Worm (Caenorhabditis elegans) whole organism, L4 larva: Measurements from ENCODE around the gene pat-12.

Source experiments
- F26F4.8 ChIP-seq: fragments of 200-800 bp; sonication (Bioruptor generic); conservative IDR thresholded peaks from 2 replicates; pipeline ENCODE4 v1.3.6; 2022; ENCODE audit warnings: missing genetic modification characterization, missing compliant biosample characterization
- F37D6.2 ChIP-seq: sonication (generic microtip); optimal IDR thresholded peaks from 2 replicates; lab custom pipeline; 2016; ENCODE audit warnings: mild to moderate bottlenecking, missing genetic modification characterization, missing compliant biosample characterization
- R02D3.7 ChIP-seq: fragments of 150-350 bp; sonication (generic microtip); optimal IDR thresholded peaks from 3 replicates; lab custom pipeline; 2014; ENCODE audit warnings: missing biosample characterization, missing genetic modification characterization
- T26A8.4 ChIP-seq: fragments of 200-800 bp; sonication (Bioruptor generic); IDR thresholded peaks from 2 replicates; pipeline ENCODE4 v1.3.6; 2022; ENCODE audit warnings: missing genetic modification characterization, missing compliant biosample characterization
- ZK546.5 ChIP-seq, 2 experiments: sonication (generic microtip); optimal IDR thresholded peaks; 2 replicates each; lab custom pipeline; 2017; ENCODE audit warnings: missing biosample characterization in 2 of 2, missing genetic modification characterization in 2 of 2
- arid-1 ChIP-seq: fragments of 200-800 bp; sonication (Bioruptor generic); conservative IDR thresholded peaks from 2 replicates; pipeline ENCODE4 v1.3.6; 2022; ENCODE audit warnings: missing genetic modification reagents, missing genetic modification characterization, missing compliant biosample characterization
- cey-2 ChIP-seq: sonication (generic microtip); optimal IDR thresholded peaks from 3 replicates; lab custom pipeline; 2017; ENCODE audit warnings: missing genetic modification characterization, mild to moderate bottlenecking, missing compliant biosample characterization, antibody characterized with exemption, borderline replicate concordance; ENCODE audit not compliant: insufficient read depth
- ctbp-1 ChIP-seq: fragments of 200-800 bp; sonication (Bioruptor generic); IDR thresholded peaks from 2 replicates; pipeline ENCODE4 v1.3.6; 2022; ENCODE audit warnings: missing genetic modification reagents, missing genetic modification characterization, missing compliant biosample characterization
- daf-8 ChIP-seq: fragments of 200-800 bp; sonication (Bioruptor generic); IDR thresholded peaks from 2 replicates; pipeline ENCODE4 v1.3.6; 2022; ENCODE audit warnings: missing genetic modification characterization, missing compliant biosample characterization
- dmd-6 ChIP-seq: fragments of 200-800 bp; sonication (Bioruptor generic); IDR thresholded peaks from 2 replicates; pipeline ENCODE4 v1.3.6; 2022; ENCODE audit warnings: missing genetic modification reagents, missing genetic modification characterization, missing compliant biosample characterization
- dmd-9 ChIP-seq: fragments of 200-800 bp; sonication (Bioruptor generic); IDR thresholded peaks from 2 replicates; pipeline ENCODE4 v1.3.6; 2022; ENCODE audit warnings: missing genetic modification reagents, missing genetic modification characterization, missing compliant biosample characterization
- fkh-10 ChIP-seq: fragments of 150-350 bp; optimal IDR thresholded peaks from 2 replicates; lab custom pipeline; 2014; ENCODE audit warnings: missing biosample characterization, missing genetic modification reagents, missing genetic modification characterization
- hlh-11 ChIP-seq: fragments of 200-800 bp; sonication (Bioruptor generic); optimal IDR thresholded peaks from 2 replicates; lab custom pipeline; 2018; ENCODE audit warnings: mild to moderate bottlenecking, missing genetic modification characterization, missing compliant biosample characterization
- hlh-30 ChIP-seq: sonication (generic microtip); optimal IDR thresholded peaks from 2 replicates; lab custom pipeline; 2017; ENCODE audit warnings: antibody characterized with exemption, mild to moderate bottlenecking, missing genetic modification characterization, missing compliant biosample characterization; ENCODE audit not compliant: insufficient read depth
- lin-1 ChIP-seq: fragments of 200-800 bp; sonication (Bioruptor generic); IDR thresholded peaks from 2 replicates; pipeline ENCODE4 v1.3.6; 2022; ENCODE audit warnings: missing genetic modification reagents, missing genetic modification characterization, missing compliant biosample characterization
- lin-29 ChIP-seq: fragments of 200-800 bp; sonication (Bioruptor generic); IDR thresholded peaks from 2 replicates; pipeline ENCODE4 v1.3.6; 2022; ENCODE audit warnings: missing genetic modification reagents, missing genetic modification characterization, missing compliant biosample characterization
- lir-3 ChIP-seq: sonication (generic microtip); optimal IDR thresholded peaks from 2 replicates; lab custom pipeline; 2016; ENCODE audit warnings: mild to moderate bottlenecking, missing genetic modification characterization, missing compliant biosample characterization
- lsy-2 ChIP-seq, 2 experiments: fragments of 150-350 bp in 1 of 2; sonication (generic microtip) in 1 of 2; optimal IDR thresholded peaks; 2 replicates each; lab custom pipeline; 2014 to 2017; ENCODE audit warnings: missing biosample characterization in 2 of 2, missing genetic modification characterization in 2 of 2
- mdt-29 ChIP-seq: fragments of 200-800 bp; sonication (Bioruptor generic); IDR thresholded peaks from 2 replicates; pipeline ENCODE4 v1.3.6; 2022; ENCODE audit warnings: missing genetic modification reagents, missing genetic modification characterization, missing compliant biosample characterization
- nhr-48 ChIP-seq: sonication (generic microtip); optimal IDR thresholded peaks from 2 replicates; lab custom pipeline; 2016; ENCODE audit warnings: mild to moderate bottlenecking, missing genetic modification characterization, missing compliant biosample characterization
- nhr-6 ChIP-seq: fragments of 150-350 bp; optimal IDR thresholded peaks from 2 replicates; lab custom pipeline; 2014; ENCODE audit warnings: missing biosample characterization, missing genetic modification characterization
- nhr-76 ChIP-seq: fragments of 150-350 bp; optimal IDR thresholded peaks from 2 replicates; lab custom pipeline; 2014; ENCODE audit warnings: missing biosample characterization, missing genetic modification characterization
- nhr-77 ChIP-seq: fragments of 150-350 bp; optimal IDR thresholded peaks from 2 replicates; lab custom pipeline; 2014; ENCODE audit warnings: missing biosample characterization, missing genetic modification characterization
- pqm-1 ChIP-seq: sonication (generic microtip); optimal IDR thresholded peaks from 2 replicates; lab custom pipeline; 2017; ENCODE audit warnings: missing biosample characterization, missing genetic modification characterization
- sdz-12 ChIP-seq: fragments of 200-800 bp; sonication (Bioruptor generic); optimal IDR thresholded peaks from 2 replicates; lab custom pipeline; 2018; ENCODE audit warnings: mild to moderate bottlenecking, missing genetic modification characterization, missing compliant biosample characterization
- set-16 ChIP-seq: fragments of 200-800 bp; sonication (Bioruptor generic); IDR thresholded peaks from 2 replicates; pipeline ENCODE4 v1.3.6; 2022; ENCODE audit warnings: missing genetic modification reagents, missing genetic modification characterization, missing compliant biosample characterization
- snpc-1.2 ChIP-seq: fragments of 200-800 bp; sonication (Bioruptor generic); IDR thresholded peaks from 2 replicates; pipeline ENCODE4 v1.3.6; 2022; ENCODE audit warnings: missing genetic modification reagents, missing genetic modification characterization, missing compliant biosample characterization
- spr-1 ChIP-seq: sonication (generic microtip); optimal IDR thresholded peaks from 2 replicates; lab custom pipeline; 2016; ENCODE audit warnings: mild to moderate bottlenecking, missing genetic modification characterization, missing compliant biosample characterization
- spr-3 ChIP-seq: fragments of 200-800 bp; sonication (Bioruptor generic); optimal IDR thresholded peaks from 2 replicates; lab custom pipeline; 2018; ENCODE audit warnings: mild to moderate bottlenecking, missing genetic modification characterization, missing compliant biosample characterization
- unc-62 ChIP-seq, 3 experiments: fragments of 150-350 bp in 1 of 3; sonication (generic microtip); optimal IDR thresholded peaks in 2 of 3; peaks in 1 of 3; 1 replicate in 1 of 3; 2 replicates in 2 of 3; lab custom pipeline; 2014 to 2017; ENCODE audit warnings: missing biosample characterization in 3 of 3, missing genetic modification characterization in 3 of 3, missing genetic modification reagents in 3 of 3, missing genotype in 1 of 3
- vab-7 ChIP-seq: fragments of 200-800 bp; sonication (Bioruptor generic); IDR thresholded peaks from 2 replicates; pipeline ENCODE4 v1.3.6; 2022; ENCODE audit warnings: missing genetic modification reagents, missing genetic modification characterization, missing compliant biosample characterization
- zag-1 ChIP-seq: fragments of 150-350 bp; optimal IDR thresholded peaks from 2 replicates; lab custom pipeline; 2014; ENCODE audit warnings: missing biosample characterization, missing genetic modification characterization
- ztf-7 ChIP-seq: fragments of 150-350 bp; optimal IDR thresholded peaks from 2 replicates; lab custom pipeline; 2014; ENCODE audit warnings: missing biosample characterization, missing genetic modification characterization

The pat-12 gene

DNA sequence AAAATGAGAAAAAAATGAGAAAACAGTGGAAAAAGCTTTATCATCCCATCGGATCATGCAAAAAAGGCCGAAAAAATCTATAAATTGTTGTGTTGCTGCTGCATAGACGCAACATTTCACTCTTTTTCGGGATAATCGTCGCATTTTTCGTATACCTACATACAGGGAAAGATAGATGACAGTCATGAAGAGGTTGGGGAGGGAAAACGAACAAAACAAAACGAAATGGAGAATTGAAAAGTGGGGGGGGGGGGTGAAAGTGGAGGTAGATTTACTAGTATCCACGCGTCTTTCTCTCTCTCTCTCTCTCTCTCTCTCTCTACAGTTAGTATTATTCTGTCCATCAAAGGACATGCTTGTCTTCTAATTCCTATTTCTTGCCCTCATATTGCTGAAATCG, 7.8 kb downstream of the pat-12 start:
- TF ChIP-seq daf-8 (no peak), nhr-6 (no peak), nhr-76 (tag; lab: Kevin White, UChicago) (no peak), mdt-29 (GFP tag; lab: Robert Waterston, UW) (no peak), T26A8.4 (GFP tag; lab: Robert Waterston, UW) (no peak), nhr-48 (no peak), arid-1 (GFP tag; lab: Robert Waterston, UW) (no peak), unc-62 (GFP tag; optimal IDR thresholded peaks at IDR 0.05 in 1 of 2; lab: Kevin White, UChicago) (no peak), unc-62 (tag; optimal IDR thresholded peaks at IDR 0.05; lab: Kevin White, UChicago) (no peak), spr-1 (tag; lab: Kevin White, UChicago) (no peak), lir-3 (tag; lab: Kevin White, UChicago) (no peak), dmd-9 (no peak), cey-2 (tag; lab: Kevin White, UChicago) (no peak), dmd-6 (GFP tag; lab: Robert Waterston, UW) (no peak), pqm-1 (tag; lab: Kevin White, UChicago) (no peak), spr-3 (GFP tag; lab: Kevin White, UChicago) (no peak), zag-1 (tag; lab: Kevin White, UChicago) (no peak)
- TF ChIP-seq, all 104 proteins: peak for 0

DNA sequence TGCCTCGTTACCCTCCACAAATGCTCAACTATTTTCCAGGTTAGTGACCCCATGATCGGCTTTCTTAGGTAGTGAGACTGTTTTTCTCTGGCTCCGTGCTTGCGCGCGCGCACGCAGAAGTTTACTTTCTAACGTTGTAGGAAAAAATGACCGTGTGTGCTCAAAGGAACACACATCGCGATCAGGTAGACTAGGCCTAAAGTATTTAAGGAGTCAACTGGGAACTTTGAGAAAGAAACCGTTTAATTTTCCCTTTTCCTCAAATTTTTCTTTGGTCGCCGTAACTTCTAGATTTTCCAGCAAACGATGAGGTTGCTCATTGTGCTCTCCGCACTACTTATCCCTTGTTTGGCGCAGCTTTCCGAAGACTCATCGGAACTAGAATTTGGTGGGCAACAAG, 11.8 kb downstream of the pat-12 start, which contains the start of gene idpp-1:
TSS of gene idpp-1 (plus strand) at position 301 of the 400 bp plus-strand sequence.
- TF ChIP-seq hlh-30: no peak
- TF ChIP-seq nhr-77: no peak
- TF ChIP-seq lin-29 (GFP tag; lab: Robert Waterston, UW): no peak
- no peak for TF ChIP-seq ZK546.5 (tag; optimal IDR thresholded peaks at IDR 0.05; lab: Kevin White, UChicago)
- no peak for TF ChIP-seq F26F4.8 (GFP tag; lab: Robert Waterston, UW)
- TF ChIP-seq lin-1 (GFP tag; lab: Robert Waterston, UW): no peak
- TF ChIP-seq nhr-76 (tag; lab: Kevin White, UChicago): no peak
- no peak for TF ChIP-seq lsy-2 (tag; optimal IDR thresholded peaks at IDR 0.05; lab: Kevin White, UChicago)
- no peak for TF ChIP-seq fkh-10
- no peak for TF ChIP-seq ztf-7 (tag; lab: Kevin White, UChicago)
- TF ChIP-seq hlh-11 (tag; lab: Kevin White, UChicago): no peak
- no peak for TF ChIP-seq spr-1 (tag; lab: Kevin White, UChicago)
- no peak for TF ChIP-seq snpc-1.2 (GFP tag; lab: Robert Waterston, UW)

DNA sequence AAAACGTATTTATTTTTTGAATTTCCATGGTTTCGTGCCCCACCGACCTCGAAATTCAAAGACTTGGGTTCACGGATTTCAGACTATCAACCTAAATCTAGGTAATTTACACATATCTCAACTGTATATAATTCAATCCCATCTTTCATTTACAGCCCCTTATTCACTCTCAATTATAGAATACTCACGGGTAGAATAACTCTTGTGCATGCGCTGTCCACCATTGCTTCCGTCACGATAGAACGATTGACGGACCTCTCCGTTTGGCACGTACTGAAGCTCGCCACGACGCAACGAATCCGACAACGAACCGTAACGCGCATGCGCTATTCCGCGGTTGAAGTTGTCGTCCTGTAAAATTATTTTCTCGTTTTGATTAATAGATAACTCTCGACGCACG, 23.5 kb downstream of the pat-12 start:
- peak in 1 of 2 experiments; percentile 96 for TF ChIP-seq unc-62 (GFP tag; optimal IDR thresholded peaks at IDR 0.05 in 1 of 2; lab: Kevin White, UChicago)
- TF ChIP-seq unc-62 (tag; optimal IDR thresholded peaks at IDR 0.05; lab: Kevin White, UChicago): no peak
- no peak for TF ChIP-seq F37D6.2
- TF ChIP-seq, all 104 proteins: peak for 1

DNA sequence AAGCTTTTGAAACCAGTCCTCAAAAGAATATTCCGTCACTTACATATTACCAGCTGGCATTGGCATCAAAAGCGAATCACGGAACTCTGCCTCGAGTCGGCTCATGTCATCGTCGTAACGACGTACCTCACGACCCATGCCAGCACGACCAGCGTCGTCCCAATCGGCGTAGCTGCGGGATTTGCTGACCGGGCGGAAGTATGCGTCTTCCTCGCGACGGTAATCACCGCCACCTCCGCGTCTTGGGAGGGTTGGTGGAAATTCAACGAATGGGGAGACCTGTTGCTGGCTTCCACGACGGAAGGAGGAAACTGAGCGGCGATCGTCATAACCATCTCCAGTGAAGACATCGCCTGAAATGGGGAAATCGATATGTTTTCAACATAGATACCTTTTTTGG, 24.2 kb downstream of the pat-12 start:
- TF ChIP-seq pqm-1 (tag; lab: Kevin White, UChicago) (no peak), set-16 (GFP tag; lab: Robert Waterston, UW) (peak; percentile 81), sdz-12 (GFP tag; lab: Kevin White, UChicago) (no peak), F37D6.2 (no peak), unc-62 (GFP tag; optimal IDR thresholded peaks at IDR 0.05 in 1 of 2; lab: Kevin White, UChicago) (peak in 1 of 2 experiments; percentile 17), unc-62 (tag; optimal IDR thresholded peaks at IDR 0.05; lab: Kevin White, UChicago) (no peak), R02D3.7 (tag; lab: Kevin White, UChicago) (no peak), vab-7 (GFP tag; lab: Robert Waterston, UW) (no peak), dmd-6 (GFP tag; lab: Robert Waterston, UW) (no peak), ctbp-1 (GFP tag; lab: Robert Waterston, UW) (0 out of 2 replicates have a peak, but pooled peaks have one; percentile 9)
